Fruit fly (Drosophila melanogaster): ENCODE data around the gene CG12320.
A peak's percentile ranks its signal among the peaks of the same experiment; 100 is the strongest.

The CG12320 gene

dm6 chr3R:18220211-18220749 lies 32.3 kb downstream of the CG12320 start, which contains the start of the genes CG7988 and CG7183 (continued):
- TF ChIP-seq tna (GFP tag; IDR thresholded peaks at IDR 0.05; ENCODE audit: partially characterized antibody), result no peak
- peak; percentile 96 for TF ChIP-seq Max (GFP tag; optimal IDR thresholded peaks at IDR 0.05)
- TF ChIP-seq klu (GFP tag; IDR thresholded peaks at IDR 0.05), result peak; percentile 97
- TF ChIP-seq CG11695 (GFP tag; IDR thresholded peaks at IDR 0.05), result peak; percentile 99
- TF ChIP-seq Tbp (GFP tag; optimal IDR thresholded peaks at IDR 0.05), result no peak
- peak; percentile 97 for TF ChIP-seq Atf6 (GFP tag; IDR thresholded peaks at IDR 0.05)
- peak; percentile 92 for TF ChIP-seq Taf1 (GFP tag; IDR thresholded peaks at IDR 0.05)
- TF ChIP-seq CG13123 (GFP tag; optimal IDR thresholded peaks at IDR 0.05), result peak; percentile 97
- TF ChIP-seq CG5953 (GFP tag; IDR thresholded peaks at IDR 0.05), result peak; percentile 93
- peak; percentile 60 for TF ChIP-seq CG31365 (tag; optimal IDR thresholded peaks at IDR 0.05)
- TF ChIP-seq Xrp1 (GFP tag; IDR thresholded peaks at IDR 0.05), result peak; percentile 99
- peak; percentile 79 for TF ChIP-seq CG6854 (GFP tag; optimal IDR thresholded peaks at IDR 0.05)
- peak; percentile 90 for TF ChIP-seq Side (GFP tag; optimal IDR thresholded peaks at IDR 0.05)
- peak; percentile 97 for TF ChIP-seq CG31441 (GFP tag; IDR thresholded peaks at IDR 0.05)
- peak; percentile 83; the same call in 1 of the 2 replicates for TF ChIP-seq Doc2 (GFP tag; IDR thresholded peaks at IDR 0.05)
- peak; percentile 94 for TF ChIP-seq CG16863 (GFP tag; optimal IDR thresholded peaks at IDR 0.05)
- TF ChIP-seq CG7745 (tag; optimal IDR thresholded peaks at IDR 0.05), result peak; percentile 90
- no peak for TF ChIP-seq CG14860 (GFP tag; IDR thresholded peaks at IDR 0.05; ENCODE audit: partially characterized antibody)
- no peak for TF ChIP-seq sna (GFP tag; IDR thresholded peaks at IDR 0.05; ENCODE audit: partially characterized antibody)
- TF ChIP-seq cwo (GFP tag; optimal IDR thresholded peaks at IDR 0.05), result peak; percentile 90
- peak; percentile 66 for TF ChIP-seq TFAM (GFP tag; optimal IDR thresholded peaks at IDR 0.05)
- TF ChIP-seq MESR4 (GFP tag; optimal IDR thresholded peaks at IDR 0.05), result peak; percentile 56
- TF ChIP-seq CG9727 (GFP tag; optimal IDR thresholded peaks at IDR 0.05), result peak; percentile 98
- TF ChIP-seq Hmr (GFP tag; optimal IDR thresholded peaks at IDR 0.05), result peak; percentile 96
- TF ChIP-seq CG2875 (GFP tag; optimal IDR thresholded peaks at IDR 0.05), result peak; percentile 93
- TF ChIP-seq nau (GFP tag; optimal IDR thresholded peaks at IDR 0.05), result no peak
- TF ChIP-seq Bdp1 (GFP tag; optimal IDR thresholded peaks at IDR 0.05), result peak; percentile 87
- TF ChIP-seq HmgZ (tag; optimal IDR thresholded peaks at IDR 0.05), result peak; percentile 97
- peak; percentile 95 for TF ChIP-seq dan (GFP tag; IDR thresholded peaks at IDR 0.05)
- peak; percentile 95 for TF ChIP-seq Fer2 (tag; optimal IDR thresholded peaks at IDR 0.05)
- TF ChIP-seq D (optimal IDR thresholded peaks at IDR 0.05), result no peak
- TF ChIP-seq D (GFP tag; optimal IDR thresholded peaks at IDR 0.05), result peak; percentile 94

- TF ChIP-seq CG9215 (GFP tag; IDR thresholded peaks at IDR 0.05) (no peak), jumu (GFP tag; optimal IDR thresholded peaks at IDR 0.05) (no peak), inv (GFP tag; IDR thresholded peaks at IDR 0.05; ENCODE audit: partially characterized antibody) (peak; percentile 39; the same call in 1 of the 2 replicates), maf-S (GFP tag; optimal IDR thresholded peaks at IDR 0.05) (no peak), nerfin-2 (GFP tag; IDR thresholded peaks at IDR 0.05; ENCODE audit: partially characterized antibody) (0 out of 2 replicates have a peak, but pooled peaks have one; percentile 34), Gsc (GFP tag; IDR thresholded peaks at IDR 0.05) (no peak), CG14710 (tag; optimal IDR thresholded peaks at IDR 0.05) (no peak), Dp (GFP tag; optimal IDR thresholded peaks at IDR 0.05) (peak; percentile 36), salm (tag; optimal IDR thresholded peaks at IDR 0.05) (no peak), Poxn (GFP tag; IDR thresholded peaks at IDR 0.05) (no peak), Dbx (GFP tag; IDR thresholded peaks at IDR 0.05) (no peak), CG43689 (GFP tag; IDR thresholded peaks at IDR 0.05) (no peak), TFAM (GFP tag; optimal IDR thresholded peaks at IDR 0.05) (no peak), CG11695 (GFP tag; IDR thresholded peaks at IDR 0.05) (no peak), Bteb2 (GFP tag; optimal IDR thresholded peaks at IDR 0.05) (no peak), CG16863 (GFP tag; optimal IDR thresholded peaks at IDR 0.05) (no peak), ap (GFP tag; IDR thresholded peaks at IDR 0.05) (no peak), MESR4 (GFP tag; optimal IDR thresholded peaks at IDR 0.05) (peak; percentile 10), pita (GFP tag; optimal IDR thresholded peaks at IDR 0.05) (no peak), Hr51 (GFP tag; optimal IDR thresholded peaks at IDR 0.05) (no peak), h (optimal IDR thresholded peaks at IDR 0.05) (no peak), CG13894 (tag; optimal IDR thresholded peaks at IDR 0.05) (no peak), onecut (GFP tag; IDR thresholded peaks at IDR 0.05) (peak; percentile 93)
Observed at dm6 chr3R:18215900-18216299, 36.6 kb downstream of the CG12320 start, which contains the start of gene CG14314. TSS of gene CG14314 (plus strand) at chr3R:18216142.

Data from whole organism, embryonic.